Fruit fly (Drosophila melanogaster) whole organism, embryonic: ENCODE measurements around the gene Wnt6.

Experiments
- ATbp ChIP-seq: fragments of 200-800 bp; sonication (Bioruptor generic); optimal IDR thresholded peaks from 2 replicates; lab custom pipeline; 2017; ENCODE audit warnings: missing biosample characterization, mild to moderate bottlenecking, missing genetic modification characterization, missing genetic modification reagents
- Atf3 ChIP-seq: fragments of 200-800 bp; sonication (Bioruptor generic); optimal IDR thresholded peaks from 3 replicates; lab custom pipeline; 2016; ENCODE audit warnings: missing biosample characterization, missing genetic modification characterization
- B-H1 ChIP-seq: fragments of 200-800 bp; sonication (Bioruptor generic); IDR thresholded peaks from 3 replicates; pipeline ENCODE4 v1.3.6; 2022; ENCODE audit warnings: missing biosample characterization, missing genetic modification characterization
- C15 ChIP-seq: fragments of 200-800 bp; sonication (Bioruptor generic); IDR thresholded peaks from 3 replicates; pipeline ENCODE4 v1.3.6; 2022; ENCODE audit warnings: missing biosample characterization, missing genetic modification characterization
- CG10321 ChIP-seq: fragments of 200-800 bp; sonication (Bioruptor generic); IDR thresholded peaks from 2 replicates; pipeline ENCODE4 v1.3.6; 2022; ENCODE audit warnings: missing biosample characterization, missing genetic modification characterization
- CG15601 ChIP-seq: fragments of 200-800 bp; sonication (Bioruptor generic); optimal IDR thresholded peaks from 3 replicates; lab custom pipeline; 2019; ENCODE audit warnings: missing biosample characterization, mild to moderate bottlenecking, missing genetic modification characterization, moderate library complexity
- CG17802 ChIP-seq: fragments of 200-800 bp; sonication (Bioruptor generic); optimal IDR thresholded peaks from 2 replicates; lab custom pipeline; 2018; ENCODE audit warnings: missing biosample characterization, mild to moderate bottlenecking, missing genetic modification characterization, moderate library complexity
- CG18599 ChIP-seq: fragments of 200-800 bp; sonication (Bioruptor generic); optimal IDR thresholded peaks from 3 replicates; lab custom pipeline; 2017; ENCODE audit warnings: missing biosample characterization, missing genetic modification characterization, mild to moderate bottlenecking, moderate library complexity, missing genetic modification reagents
- CG31365 ChIP-seq: fragments of 200-800 bp; sonication (Bioruptor generic); optimal IDR thresholded peaks from 2 replicates; lab custom pipeline; 2018; ENCODE audit warnings: missing biosample characterization, mild to moderate bottlenecking, missing genetic modification characterization
- CG33213 ChIP-seq: fragments of 200-800 bp; sonication (Bioruptor generic); optimal IDR thresholded peaks from 3 replicates; lab custom pipeline; 2016; ENCODE audit warnings: missing biosample characterization, missing genetic modification characterization
- CG3726 ChIP-seq: fragments of 200-800 bp; sonication (Bioruptor generic); IDR thresholded peaks from 3 replicates; pipeline ENCODE4, ENCODE4 v1.3.6; 2022; ENCODE audit warnings: missing biosample characterization, missing genetic modification characterization
- CG3838 ChIP-seq: fragments of 200-800 bp; sonication (Bioruptor generic); optimal IDR thresholded peaks from 3 replicates; lab custom pipeline; 2016; ENCODE audit warnings: missing biosample characterization, missing genetic modification characterization
- CG4404 ChIP-seq: fragments of 200-800 bp; sonication (Bioruptor generic); IDR thresholded peaks from 2 replicates; pipeline ENCODE4 v1.3.6; 2022; ENCODE audit warnings: missing biosample characterization, missing genetic modification characterization
- CG4617 ChIP-seq: fragments of 200-800 bp; sonication (Bioruptor generic); optimal IDR thresholded peaks from 3 replicates; lab custom pipeline; 2016; ENCODE audit warnings: missing biosample characterization, missing genetic modification characterization, borderline replicate concordance
- CG5180 ChIP-seq: fragments of 200-800 bp; sonication (Bioruptor generic); optimal IDR thresholded peaks from 3 replicates; lab custom pipeline; 2017; ENCODE audit warnings: missing biosample characterization, missing genetic modification characterization, mild to moderate bottlenecking, moderate library complexity, missing genetic modification reagents
- CG6683 ChIP-seq: fragments of 200-800 bp; sonication (Bioruptor generic); optimal IDR thresholded peaks from 2 replicates; lab custom pipeline; 2017; ENCODE audit warnings: missing biosample characterization, mild to moderate bottlenecking, missing genetic modification characterization, missing genetic modification reagents
- CG6765 ChIP-seq: fragments of 200-800 bp; sonication (Bioruptor generic); optimal IDR thresholded peaks from 3 replicates; lab custom pipeline; 2017; ENCODE audit warnings: missing biosample characterization, mild to moderate bottlenecking, missing genetic modification characterization
- CG7271 ChIP-seq: fragments of 200-800 bp; sonication (Bioruptor generic); optimal IDR thresholded peaks from 2 replicates; lab custom pipeline; 2018; ENCODE audit warnings: missing biosample characterization, mild to moderate bottlenecking, missing genetic modification characterization, moderate library complexity
- CG7928 ChIP-seq: fragments of 200-800 bp; sonication (Bioruptor generic); optimal IDR thresholded peaks from 2 replicates; lab custom pipeline; 2017; ENCODE audit warnings: missing biosample characterization, mild to moderate bottlenecking, missing genetic modification characterization
- Dip2 ChIP-seq: fragments of 200-800 bp; sonication (Bioruptor generic); IDR thresholded peaks from 2 replicates; pipeline ENCODE4 v1.3.6; 2022; ENCODE audit warnings: missing biosample characterization, missing genetic modification characterization
- ERR ChIP-seq: fragments of 200-800 bp; sonication (Bioruptor generic); optimal IDR thresholded peaks from 2 replicates; lab custom pipeline; 2016; ENCODE audit warnings: missing biosample characterization, missing genetic modification characterization
- Ets65A ChIP-seq: fragments of 200-800 bp; sonication (Bioruptor generic); peaks from one replicate; lab custom pipeline; 2016; ENCODE audit warnings: missing biosample characterization, missing genetic modification characterization
- Fer3 ChIP-seq: fragments of 200-800 bp; sonication (Bioruptor generic); optimal IDR thresholded peaks from 2 replicates; lab custom pipeline; 2018; ENCODE audit warnings: missing biosample characterization, mild to moderate bottlenecking, missing genetic modification characterization, moderate library complexity
- H15 ChIP-seq: fragments of 200-800 bp; sonication (Bioruptor generic); IDR thresholded peaks from 3 replicates; pipeline ENCODE4 v1.3.6; 2022; ENCODE audit warnings: missing biosample characterization, missing genetic modification characterization
- HmgZ ChIP-seq: fragments of 200-800 bp; sonication (Bioruptor generic); optimal IDR thresholded peaks from 2 replicates; lab custom pipeline; 2018; ENCODE audit warnings: missing biosample characterization, mild to moderate bottlenecking, missing genetic modification characterization
- Hr51 ChIP-seq, 2 experiments: fragments of 200-800 bp; sonication (Bioruptor generic); optimal IDR thresholded peaks; 2 replicates in 1 of 2; 3 replicates in 1 of 2; lab custom pipeline; 2016 to 2018; ENCODE audit warnings: missing biosample characterization in 2 of 2, missing genetic modification characterization in 2 of 2, mild to moderate bottlenecking in 1 of 2, moderate library complexity in 1 of 2
- Jarid2 ChIP-seq: fragments of 200-800 bp; sonication (Bioruptor generic); optimal IDR thresholded peaks from 3 replicates; lab custom pipeline; 2017; ENCODE audit warnings: mild to moderate bottlenecking, missing biosample characterization, missing genetic modification reagents, missing genetic modification characterization
- Lpt ChIP-seq: fragments of >200 bp; optimal IDR thresholded peaks from 2 replicates; lab custom pipeline; 2018; ENCODE audit warnings: missing biosample characterization, missing genetic modification characterization
- MBD-R2 ChIP-seq: fragments of 200-800 bp; sonication (Bioruptor generic); IDR thresholded peaks from 2 replicates; pipeline ENCODE4 v1.3.6; 2022; ENCODE audit warnings: missing biosample characterization, missing genetic modification characterization
- MESR4 ChIP-seq: fragments of 200-800 bp; sonication (Bioruptor generic); optimal IDR thresholded peaks from 2 replicates; lab custom pipeline; 2018; ENCODE audit warnings: missing biosample characterization, mild to moderate bottlenecking, missing genetic modification characterization, moderate library complexity
- NfI ChIP-seq: fragments of 200-800 bp; sonication (Bioruptor generic); optimal IDR thresholded peaks from 3 replicates; lab custom pipeline; 2018; ENCODE audit warnings: missing biosample characterization, mild to moderate bottlenecking, missing genetic modification characterization, moderate library complexity
- Optix ChIP-seq: fragments of 200-800 bp; sonication (Bioruptor generic); IDR thresholded peaks from 3 replicates; pipeline ENCODE4 v1.3.6; 2022; ENCODE audit warnings: missing biosample characterization, missing genetic modification characterization
- Xbp1 ChIP-seq: fragments of 200-800 bp; sonication (Bioruptor generic); optimal IDR thresholded peaks from 3 replicates; lab custom pipeline; 2016; ENCODE audit warnings: missing biosample characterization, mild to moderate bottlenecking, missing genetic modification characterization
- ato ChIP-seq: fragments of 200-800 bp; sonication (Bioruptor generic); IDR thresholded peaks from 2 replicates; pipeline ENCODE4 v1.3.6; 2022; ENCODE audit warnings: missing biosample characterization, missing genetic modification characterization; ENCODE audit not compliant: partially characterized antibody
- az2 ChIP-seq: fragments of 200-800 bp; sonication (Bioruptor generic); optimal IDR thresholded peaks from 3 replicates; lab custom pipeline; 2016; ENCODE audit warnings: missing biosample characterization, missing genetic modification characterization
- btn ChIP-seq: fragments of 200-800 bp; sonication (Bioruptor generic); optimal IDR thresholded peaks from 2 replicates; lab custom pipeline; 2016; ENCODE audit warnings: missing biosample characterization, missing genetic modification characterization
- chm ChIP-seq: fragments of 200-800 bp; sonication (Bioruptor generic); IDR thresholded peaks from 2 replicates; pipeline ENCODE4 v1.3.6; 2022; ENCODE audit warnings: missing biosample characterization, missing genetic modification characterization
- dm ChIP-seq: fragments of 200-800 bp; sonication (Bioruptor generic); optimal IDR thresholded peaks from 3 replicates; lab custom pipeline; 2016; ENCODE audit warnings: missing biosample characterization, missing genetic modification characterization
- dmrt11E ChIP-seq: fragments of 200-800 bp; sonication (Bioruptor generic); optimal IDR thresholded peaks from 3 replicates; lab custom pipeline; 2018; ENCODE audit warnings: missing biosample characterization, mild to moderate bottlenecking, missing genetic modification characterization, moderate library complexity
- emc ChIP-seq: fragments of 200-800 bp; sonication (Bioruptor generic); optimal IDR thresholded peaks from 2 replicates; lab custom pipeline; 2016; ENCODE audit warnings: missing biosample characterization, missing genetic modification characterization
- gce ChIP-seq: fragments of 200-800 bp; sonication (Bioruptor generic); IDR thresholded peaks from 3 replicates; pipeline ENCODE4 v1.3.6; 2022; ENCODE audit warnings: missing biosample characterization, missing genetic modification characterization
- grau ChIP-seq: fragments of 200-800 bp; optimal IDR thresholded peaks from 3 replicates; lab custom pipeline; 2019; ENCODE audit warnings: missing biosample characterization, mild to moderate bottlenecking, missing genetic modification characterization, moderate library complexity
- lov ChIP-seq, 2 experiments: fragments of 200-800 bp in 1 of 2; fragments of >200 bp in 1 of 2; sonication (Bioruptor generic) in 1 of 2; IDR thresholded peaks in 1 of 2; optimal IDR thresholded peaks in 1 of 2; 2 replicates in 1 of 2; 3 replicates in 1 of 2; pipeline versions ENCODE4 v1.3.6 to Lab custom; 2017 to 2022; ENCODE audit warnings: missing biosample characterization in 1 of 2, missing genetic modification characterization in 1 of 2
- odd ChIP-seq: fragments of 200-800 bp; sonication (Bioruptor generic); optimal IDR thresholded peaks from 2 replicates; lab custom pipeline; 2017; ENCODE audit warnings: missing biosample characterization, mild to moderate bottlenecking, missing genetic modification characterization
- org-1 ChIP-seq: fragments of 200-800 bp; sonication (Bioruptor generic); optimal IDR thresholded peaks from 2 replicates; lab custom pipeline; 2017; ENCODE audit warnings: missing biosample characterization, missing genetic modification characterization
- pita ChIP-seq: fragments of 200-800 bp; sonication (Bioruptor generic); optimal IDR thresholded peaks from 2 replicates; lab custom pipeline; 2017; ENCODE audit warnings: missing biosample characterization, mild to moderate bottlenecking, missing genetic modification characterization
- prd ChIP-seq, 3 experiments: fragments of >200 bp in 2 of 3; fragments of 200-800 bp in 1 of 3; sonication (Bioruptor generic) in 1 of 3; optimal IDR thresholded peaks in 2 of 3; IDR thresholded peaks in 1 of 3; 2 replicates in 2 of 3; 3 replicates in 1 of 3; pipeline versions ENCODE4 v1.3.6 to Lab custom; 2017 to 2022; ENCODE audit warnings: missing biosample characterization in 1 of 3, missing genetic modification characterization in 1 of 3
- run ChIP-seq: fragments of 200-800 bp; sonication (Bioruptor generic); optimal IDR thresholded peaks from 3 replicates; lab custom pipeline; 2018; ENCODE audit warnings: missing biosample characterization, mild to moderate bottlenecking, missing genetic modification characterization
- vfl ChIP-seq: fragments of 200-800 bp; sonication (Bioruptor generic); optimal IDR thresholded peaks from 2 replicates; lab custom pipeline; 2016; ENCODE audit warnings: missing biosample characterization, missing genetic modification characterization

The Wnt6 gene

DNA sequence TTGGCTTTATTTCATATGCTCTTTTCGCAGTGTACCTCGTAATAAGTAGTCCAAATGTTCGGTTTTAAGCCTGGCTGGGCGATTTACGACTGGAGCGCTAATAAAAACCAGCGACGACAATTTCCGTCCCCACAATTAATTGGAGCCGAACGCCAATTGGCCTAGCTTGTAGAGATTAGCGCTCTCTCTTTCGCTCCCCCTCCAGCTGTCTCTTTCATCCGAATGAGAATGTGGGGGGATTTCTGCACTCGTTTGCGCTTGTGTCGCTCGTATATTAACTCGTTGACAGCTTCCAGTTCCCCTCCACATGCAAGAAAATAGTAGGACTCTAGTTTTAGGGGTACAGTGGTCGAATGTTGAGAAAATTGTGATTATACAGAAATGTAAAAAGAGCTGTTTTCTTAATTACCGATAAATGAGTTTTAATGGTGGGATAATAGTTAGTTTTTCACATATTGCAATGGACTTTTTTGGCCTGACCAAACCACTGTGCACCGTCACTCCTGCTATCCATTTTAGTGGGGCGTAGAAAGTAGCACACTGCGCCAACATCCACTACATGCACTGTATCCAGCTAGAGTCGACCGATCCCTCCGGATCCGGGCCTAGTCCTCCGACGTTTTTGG lies 20.2 kb upstream of the Wnt6 start (continued):
- TF ChIP-seq prd (optimal IDR thresholded peaks at IDR 0.05; lab: Kevin White, UChicago): no peak
- peak; percentile 78 for TF ChIP-seq prd (GFP tag; IDR thresholded peaks at IDR 0.05; lab: Robert Waterston, UW)
- TF ChIP-seq Ets65A (GFP tag; lab: Kevin White, UChicago): no peak
- TF ChIP-seq Dip2 (GFP tag; lab: Robert Waterston, UW): no peak
- TF ChIP-seq ato: no peak
- peak; percentile 7 for TF ChIP-seq grau
- TF ChIP-seq CG15601 (tag; lab: Kevin White, UChicago): no peak
- no peak for TF ChIP-seq Jarid2 (GFP tag; lab: Kevin White, UChicago)
- no peak for TF ChIP-seq MBD-R2 (GFP tag; lab: Robert Waterston, UW)
- peak; percentile 73; the same call in 1 of the 2 replicates for TF ChIP-seq chm (GFP tag; lab: Robert Waterston, UW)
- no peak for TF ChIP-seq ATbp (GFP tag; lab: Kevin White, UChicago)
- TF ChIP-seq C15 (GFP tag; lab: Robert Waterston, UW): no peak
- TF ChIP-seq org-1 (GFP tag; lab: Kevin White, UChicago): no peak
- no peak for TF ChIP-seq Xbp1 (GFP tag; lab: Kevin White, UChicago)
- peak; percentile 78 for TF ChIP-seq dmrt11E (tag; lab: Kevin White, UChicago)
- TF ChIP-seq CG10321 (GFP tag; lab: Robert Waterston, UW): 0 out of 2 replicates have a peak, but pooled peaks have one; percentile 24
- TF ChIP-seq CG33213 (GFP tag; lab: Kevin White, UChicago): no peak
- no peak for TF ChIP-seq pita
- no peak for TF ChIP-seq odd (GFP tag; lab: Kevin White, UChicago)
- TF ChIP-seq CG7928: no peak
- 0 out of 3 replicates have a peak, but pooled peaks have one; percentile 38 for TF ChIP-seq H15 (GFP tag; lab: Robert Waterston, UW)
- TF ChIP-seq Fer3 (tag; lab: Kevin White, UChicago): no peak
- TF ChIP-seq ERR (GFP tag; lab: Kevin White, UChicago): no peak
- 0 out of 3 replicates have a peak, but pooled peaks have one; percentile 13 for TF ChIP-seq Optix (GFP tag; lab: Robert Waterston, UW)
- TF ChIP-seq CG7271 (tag; lab: Kevin White, UChicago): no peak
- peak; percentile 29 for TF ChIP-seq az2 (GFP tag; lab: Kevin White, UChicago)
- TF ChIP-seq CG3838: no peak
- TF ChIP-seq B-H1: no peak
- no peak for TF ChIP-seq CG17802 (tag; lab: Kevin White, UChicago)
- TF ChIP-seq CG3726 (GFP tag; lab: Robert Waterston, UW): no peak
- TF ChIP-seq gce: no peak
- TF ChIP-seq emc: no peak
- TF ChIP-seq CG5180 (GFP tag; lab: Kevin White, UChicago): no peak
- TF ChIP-seq CG4617 (GFP tag; lab: Kevin White, UChicago): no peak
- TF ChIP-seq CG6683: no peak
- TF ChIP-seq CG6765: no peak
- no peak for TF ChIP-seq CG31365
- TF ChIP-seq Atf3 (GFP tag; lab: Kevin White, UChicago): no peak
- TF ChIP-seq dm (GFP tag; lab: Kevin White, UChicago): no peak
- TF ChIP-seq NfI (GFP tag; lab: Kevin White, UChicago): no peak
- no peak for TF ChIP-seq Hr51 (GFP tag; optimal IDR thresholded peaks at IDR 0.05; lab: Kevin White, UChicago)
- peak; percentile 11 for TF ChIP-seq btn (GFP tag; lab: Kevin White, UChicago)
- TF ChIP-seq CG18599 (GFP tag; lab: Kevin White, UChicago): no peak
- no peak for TF ChIP-seq Lpt (GFP tag; lab: Kevin White, UChicago)
- no peak for TF ChIP-seq lov (optimal IDR thresholded peaks at IDR 0.05; lab: Kevin White, UChicago)
- TF ChIP-seq lov (GFP tag; IDR thresholded peaks at IDR 0.05; lab: Robert Waterston, UW): peak; percentile 63; the same call in 1 of the 3 replicates
- no peak for TF ChIP-seq HmgZ (tag; lab: Kevin White, UChicago)
- TF ChIP-seq CG4404: peak; percentile 48
- no peak for TF ChIP-seq vfl (GFP tag; lab: Kevin White, UChicago)
- no peak for TF ChIP-seq MESR4 (GFP tag; lab: Kevin White, UChicago)
- no peak for TF ChIP-seq run (tag; lab: Kevin White, UChicago)
